Worm (Caenorhabditis elegans) whole organism, L3 larva: ENCODE data around the gene T23E7.6.

Source experiments
- R02D3.7 ChIP-seq: fragments of 150-350 bp; optimal IDR thresholded peaks from 2 replicates; lab custom pipeline; 2014; ENCODE audit warnings: missing biosample characterization, missing genetic modification characterization
- ZK546.5 ChIP-seq: sonication (generic microtip); optimal IDR thresholded peaks from 2 replicates; lab custom pipeline; 2017; ENCODE audit warnings: missing biosample characterization, missing genetic modification characterization
- aly-2 ChIP-seq: fragments of 150-350 bp; optimal IDR thresholded peaks from 2 replicates; lab custom pipeline; 2014; ENCODE audit warnings: missing biosample characterization, missing genetic modification characterization
- ama-1 ChIP-seq: fragments of 150-350 bp; optimal IDR thresholded peaks from 2 replicates; lab custom pipeline; 2018
- ceh-28 ChIP-seq: fragments of 150-350 bp; optimal IDR thresholded peaks from 2 replicates; lab custom pipeline; 2014; ENCODE audit warnings: missing biosample characterization, missing genetic modification reagents, missing genetic modification characterization
- ceh-82 ChIP-seq: fragments of 150-350 bp; optimal IDR thresholded peaks from 2 replicates; lab custom pipeline; 2014; ENCODE audit warnings: missing biosample characterization, missing genetic modification characterization
- daf-12 ChIP-seq: fragments of 150-350 bp; optimal IDR thresholded peaks from 2 replicates; lab custom pipeline; 2014; ENCODE audit warnings: missing biosample characterization, missing genetic modification reagents, missing genetic modification characterization
- egl-5 ChIP-seq: fragments of 150-350 bp; optimal IDR thresholded peaks from 2 replicates; lab custom pipeline; 2017; ENCODE audit warnings: missing biosample characterization, missing genetic modification reagents, missing genetic modification characterization, inconsistent platforms
- elt-1 ChIP-seq: fragments of 150-350 bp; optimal IDR thresholded peaks from 2 replicates; lab custom pipeline; 2014; ENCODE audit warnings: missing biosample characterization, missing genetic modification characterization
- elt-2 ChIP-seq: sonication (generic microtip); optimal IDR thresholded peaks from 2 replicates; lab custom pipeline; 2016; ENCODE audit warnings: missing genetic modification reagents, mild to moderate bottlenecking, missing genetic modification characterization, missing compliant biosample characterization
- elt-3 ChIP-seq, 3 experiments: fragments of 150-350 bp in 1 of 3; sonication (generic microtip) in 2 of 3; optimal IDR thresholded peaks; 2 replicates in 2 of 3; 4 replicates in 1 of 3; lab custom pipeline; 2014 to 2017; ENCODE audit warnings: missing biosample characterization in 3 of 3, missing genetic modification characterization in 3 of 3
- eor-1 ChIP-seq, 2 experiments: fragments of 150-350 bp; optimal IDR thresholded peaks; 2 replicates each; lab custom pipeline; 2014 to 2018; ENCODE audit warnings: missing biosample characterization in 2 of 2, missing genetic modification characterization in 2 of 2
- fkh-2 ChIP-seq: fragments of 150-350 bp; optimal IDR thresholded peaks from 2 replicates; lab custom pipeline; 2014; ENCODE audit warnings: missing biosample characterization, missing genetic modification reagents, missing genetic modification characterization
- fos-1 ChIP-seq: fragments of 150-350 bp; optimal IDR thresholded peaks from 2 replicates; lab custom pipeline; 2014; ENCODE audit warnings: missing biosample characterization, missing genetic modification characterization
- hmg-11 ChIP-seq: sonication (generic microtip); optimal IDR thresholded peaks from 2 replicates; lab custom pipeline; 2016; ENCODE audit warnings: missing genetic modification characterization, missing compliant biosample characterization
- jun-1 ChIP-seq: fragments of 150-350 bp; optimal IDR thresholded peaks from 2 replicates; lab custom pipeline; 2014; ENCODE audit warnings: missing biosample characterization, missing genetic modification reagents, missing genetic modification characterization
- lin-39 ChIP-seq: fragments of 150-350 bp; optimal IDR thresholded peaks from 2 replicates; lab custom pipeline; 2018; ENCODE audit warnings: missing biosample characterization, missing genetic modification reagents, missing genetic modification characterization
- mdl-1 ChIP-seq: fragments of 150-350 bp; optimal IDR thresholded peaks from 2 replicates; lab custom pipeline; 2014; ENCODE audit warnings: missing biosample characterization, missing genetic modification characterization
- mml-1 ChIP-seq: fragments of 150-350 bp; sonication (generic microtip); optimal IDR thresholded peaks from 3 replicates; lab custom pipeline; 2014; ENCODE audit warnings: missing biosample characterization, missing genetic modification characterization
- nfya-1 ChIP-seq: sonication (generic microtip); optimal IDR thresholded peaks from 2 replicates; lab custom pipeline; 2017; ENCODE audit warnings: missing genetic modification characterization, mild to moderate bottlenecking, missing compliant biosample characterization, antibody characterized with exemption, moderate library complexity; ENCODE audit not compliant: insufficient read depth
- nhr-11 ChIP-seq: fragments of 150-350 bp; optimal IDR thresholded peaks from 2 replicates; lab custom pipeline; 2014; ENCODE audit warnings: missing biosample characterization, missing genetic modification characterization
- nhr-23 ChIP-seq: fragments of 150-350 bp; optimal IDR thresholded peaks from 2 replicates; lab custom pipeline; 2014; ENCODE audit warnings: missing biosample characterization, missing genetic modification reagents, missing genetic modification characterization
- nhr-237 ChIP-seq: fragments of 150-350 bp; optimal IDR thresholded peaks from 2 replicates; lab custom pipeline; 2014; ENCODE audit warnings: missing biosample characterization, missing genetic modification characterization
- nhr-25 ChIP-seq: sonication (generic microtip); optimal IDR thresholded peaks from 2 replicates; lab custom pipeline; 2017; ENCODE audit warnings: missing biosample characterization, missing genetic modification characterization
- nhr-43 ChIP-seq: sonication (generic microtip); optimal IDR thresholded peaks from 2 replicates; lab custom pipeline; 2016; ENCODE audit warnings: mild to moderate bottlenecking, missing genetic modification characterization, missing compliant biosample characterization; ENCODE audit not compliant: poor library complexity, severe bottlenecking
- nhr-67 ChIP-seq: fragments of 150-350 bp; optimal IDR thresholded peaks from 2 replicates; lab custom pipeline; 2014; ENCODE audit warnings: missing biosample characterization, missing genetic modification characterization
- nhr-77 ChIP-seq: fragments of 150-350 bp; optimal IDR thresholded peaks from 2 replicates; lab custom pipeline; 2014; ENCODE audit warnings: missing biosample characterization, missing genetic modification characterization
- pha-4 ChIP-seq: fragments of 150-350 bp; optimal IDR thresholded peaks from 2 replicates; lab custom pipeline; 2014; ENCODE audit warnings: missing biosample characterization, missing genetic modification reagents, missing genetic modification characterization
- pqm-1 ChIP-seq: fragments of 150-350 bp; optimal IDR thresholded peaks from 2 replicates; lab custom pipeline; 2017; ENCODE audit warnings: missing biosample characterization, missing genetic modification characterization, inconsistent platforms
- skn-1 ChIP-seq: fragments of 150-350 bp; optimal IDR thresholded peaks from 2 replicates; lab custom pipeline; 2014; ENCODE audit warnings: missing biosample characterization, missing genetic modification characterization
- snpc-4 ChIP-seq: fragments of 150-350 bp; optimal IDR thresholded peaks from 2 replicates; lab custom pipeline; 2014; ENCODE audit warnings: missing biosample characterization, missing genetic modification characterization
- ztf-4 ChIP-seq: fragments of 150-350 bp; optimal IDR thresholded peaks from 2 replicates; lab custom pipeline; 2014; ENCODE audit warnings: missing biosample characterization, missing genetic modification characterization

T23E7.6 gene

DNA sequence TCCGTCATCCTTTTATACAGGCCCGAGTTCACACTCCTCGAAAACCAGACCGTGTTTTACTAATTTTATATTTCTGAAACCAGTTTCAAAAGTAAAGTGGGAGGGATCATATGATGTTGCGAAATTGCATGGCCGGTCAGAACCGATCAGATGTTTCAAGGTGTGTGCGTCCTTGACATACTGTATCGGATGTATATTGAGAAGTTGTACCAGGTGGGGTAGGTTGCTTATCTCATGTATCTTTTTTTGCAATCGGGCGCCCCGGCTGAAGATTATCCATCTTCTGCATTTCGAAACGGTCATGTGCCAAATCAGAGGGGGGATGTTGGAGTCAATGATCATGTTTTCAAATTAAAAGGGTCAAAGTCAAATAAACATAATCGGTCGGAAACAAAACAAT is at the start of gene T23E7.6:
TSS of gene T23E7.6 (minus strand) at position 45 of the 400 bp plus-strand sequence.
- TF ChIP-seq elt-3 (tag; optimal IDR thresholded peaks at IDR 0.05; lab: Kevin White, UChicago) (peak in 1 of 3 experiments; percentile 38), lin-39 (tag; lab: Kevin White, UChicago) (no peak), ama-1 (lab: Kevin White, UChicago) (no peak), nhr-25 (tag; lab: Kevin White, UChicago) (peak; percentile 83), egl-5 (tag; lab: Kevin White, UChicago) (no peak), fos-1 (tag; lab: Kevin White, UChicago) (no peak), nfya-1 (tag; lab: Kevin White, UChicago) (no peak), jun-1 (tag; lab: Kevin White, UChicago) (no peak), nhr-43 (tag; lab: Kevin White, UChicago) (peak; percentile 8), ceh-82 (no peak), fkh-2 (no peak), snpc-4 (no peak), elt-1 (tag; lab: Kevin White, UChicago) (peak; percentile 88), nhr-23 (peak; percentile 97), ceh-28 (tag; lab: Kevin White, UChicago) (no peak), daf-12 (tag; lab: Kevin White, UChicago) (no peak), mml-1 (tag; lab: Kevin White, UChicago) (no peak)

DNA sequence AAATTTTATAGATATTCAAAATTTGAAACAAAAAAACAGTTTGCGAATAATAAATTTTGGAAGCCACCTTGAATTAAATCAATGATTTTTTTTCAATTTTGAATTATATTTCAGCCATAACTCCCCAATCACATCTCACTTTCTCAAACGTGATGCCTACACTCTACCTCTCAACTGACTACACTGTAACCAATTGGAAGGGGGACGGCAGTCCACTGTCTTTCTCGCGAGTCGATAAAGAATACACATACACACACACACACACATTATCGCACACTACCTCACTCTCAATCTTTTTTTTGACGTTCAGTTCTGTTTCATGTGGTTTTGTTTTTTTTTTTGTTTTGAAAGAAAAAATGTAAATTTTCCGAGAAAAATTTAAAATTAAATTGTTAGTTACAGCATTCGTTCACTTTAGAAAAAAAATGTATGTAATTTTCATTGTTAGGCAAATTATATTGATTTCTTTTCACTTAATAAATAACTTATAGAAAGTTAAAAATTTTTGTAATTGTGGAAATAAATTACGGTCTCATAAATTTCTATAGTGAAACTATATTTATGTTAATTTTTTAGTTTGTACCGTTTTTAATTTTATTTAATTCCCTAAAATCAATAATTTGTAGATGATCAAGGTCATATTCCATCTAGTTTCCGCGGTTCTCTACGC is 29.9 kb upstream of the T23E7.6 start, which contains the start of gene cTel55X.1:
TSS of gene cTel55X.1 (plus strand) at position 620 of the 670 bp plus-strand sequence.
- TF ChIP-seq nfya-1 (tag; lab: Kevin White, UChicago) (peak; percentile 4), nhr-67 (tag; lab: Kevin White, UChicago) (no peak), ZK546.5 (no peak), egl-5 (tag; lab: Kevin White, UChicago) (no peak), pha-4 (tag; lab: Kevin White, UChicago) (peak; percentile 40), pqm-1 (peak; percentile 23), elt-2 (tag; lab: Kevin White, UChicago) (peak; percentile 68), elt-3 (tag; optimal IDR thresholded peaks at IDR 0.05; lab: Kevin White, UChicago) (no peak), eor-1 (tag; optimal IDR thresholded peaks at IDR 0.05; lab: Kevin White, UChicago) (no peak)
- TF ChIP-seq, all 47 proteins: peak for 4

DNA sequence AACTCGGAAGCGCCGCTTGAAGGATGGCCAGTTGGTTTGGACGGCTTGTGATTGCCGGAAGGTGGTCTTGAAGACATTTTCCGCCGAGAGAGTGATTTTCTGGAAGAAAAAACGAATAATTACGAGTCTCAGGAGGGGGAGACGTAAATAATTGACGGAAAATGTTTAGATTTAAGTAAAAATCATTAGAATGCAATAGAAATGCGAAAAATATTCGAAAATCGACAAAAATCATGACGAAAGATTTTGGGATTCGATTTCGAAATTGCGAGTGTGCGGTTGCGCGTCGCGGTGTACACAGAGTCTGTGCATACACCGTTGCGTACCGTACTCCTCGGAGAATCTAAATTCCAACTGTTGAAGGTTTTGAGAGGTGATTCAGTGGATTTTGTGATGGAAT is 27.0 kb upstream of the T23E7.6 start, which contains the start of gene H11L12.1:
TSS of gene H11L12.1 (minus strand) at position 101 of the 400 bp plus-strand sequence.
- no peak for TF ChIP-seq mml-1 (tag; lab: Kevin White, UChicago)
- TF ChIP-seq pha-4 (tag; lab: Kevin White, UChicago), result no peak
- no peak for TF ChIP-seq ama-1 (lab: Kevin White, UChicago)
- TF ChIP-seq nhr-77 (tag; lab: Kevin White, UChicago), result no peak
- TF ChIP-seq aly-2, result no peak
- TF ChIP-seq daf-12 (tag; lab: Kevin White, UChicago), result no peak
- no peak for TF ChIP-seq nhr-11 (tag; lab: Kevin White, UChicago)
- TF ChIP-seq skn-1, result no peak
- no peak for TF ChIP-seq R02D3.7 (tag; lab: Kevin White, UChicago)

DNA sequence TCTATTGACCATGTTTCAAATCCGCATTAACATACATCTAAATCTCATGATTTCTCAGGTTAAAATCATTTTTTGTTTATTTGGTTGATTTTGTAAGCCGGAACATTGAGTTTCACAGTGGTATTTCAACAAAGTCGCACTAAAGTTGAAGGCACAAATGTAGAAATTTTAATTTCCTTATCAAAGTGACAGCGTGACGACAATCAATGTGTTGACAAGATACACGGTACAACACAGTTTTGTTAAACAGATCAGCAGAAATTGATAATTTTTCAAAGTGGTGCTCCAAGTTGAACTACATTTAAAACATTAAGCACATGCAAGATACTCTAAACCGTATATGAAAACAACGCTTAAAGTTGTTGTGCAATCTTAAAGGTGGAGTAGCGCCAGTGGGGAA is 18.0 kb upstream of the T23E7.6 start:
- TF ChIP-seq daf-12 (tag; lab: Kevin White, UChicago) (no peak), ceh-28 (tag; lab: Kevin White, UChicago) (no peak), nhr-23 (no peak), aly-2 (no peak), elt-2 (tag; lab: Kevin White, UChicago) (peak; percentile 72), pha-4 (tag; lab: Kevin White, UChicago) (peak; percentile 40)

DNA sequence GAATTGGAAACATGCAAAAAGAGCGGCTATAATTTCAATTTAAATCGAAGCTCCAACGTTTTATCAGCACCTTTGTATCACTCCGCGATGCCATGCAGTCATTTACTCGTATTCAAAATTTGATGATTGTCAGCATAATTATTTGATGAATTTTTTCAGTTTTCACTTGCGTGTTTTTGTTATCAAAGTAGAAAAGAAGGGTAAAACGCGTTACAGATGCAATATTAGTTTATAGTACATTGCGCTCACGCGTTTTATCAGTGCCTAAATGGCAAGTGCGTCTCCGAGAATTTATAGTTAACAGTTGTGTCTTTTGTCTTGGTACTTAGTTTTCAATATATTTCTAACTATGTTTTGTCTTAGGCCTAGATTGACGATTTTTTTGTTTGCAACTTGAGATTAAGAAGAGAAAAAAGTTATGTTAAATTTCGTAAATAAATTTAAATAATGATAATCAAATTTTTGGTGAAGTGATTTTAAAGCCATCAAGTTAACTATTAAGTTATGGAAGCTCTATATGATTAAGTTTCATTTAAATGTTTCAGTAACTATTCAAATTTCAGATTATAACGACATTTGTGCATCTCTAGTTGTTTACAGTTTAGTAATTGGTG is 10.2 kb upstream of the T23E7.6 start, which contains the start of gene cgt-2:
TSS of gene cgt-2 (plus strand) at position 564 of the 614 bp plus-strand sequence.
- peak; percentile 82 for TF ChIP-seq elt-2 (tag; lab: Kevin White, UChicago)
- no peak for TF ChIP-seq nhr-25 (tag; lab: Kevin White, UChicago)
- no peak for TF ChIP-seq R02D3.7 (tag; lab: Kevin White, UChicago)
- no peak for TF ChIP-seq mdl-1
- TF ChIP-seq nhr-67 (tag; lab: Kevin White, UChicago), result no peak
- no peak for TF ChIP-seq daf-12 (tag; lab: Kevin White, UChicago)
- peak; percentile 4 for TF ChIP-seq pha-4 (tag; lab: Kevin White, UChicago)
- no peak for TF ChIP-seq nhr-237 (tag; lab: Kevin White, UChicago)
- TF ChIP-seq ztf-4 (tag; lab: Kevin White, UChicago), result no peak
- TF ChIP-seq skn-1, result peak; percentile 83
- peak; percentile 84 for TF ChIP-seq pqm-1
- no peak for TF ChIP-seq fkh-2
- no peak for TF ChIP-seq hmg-11 (tag; lab: Kevin White, UChicago)
- TF ChIP-seq, all 47 proteins: peak for 4
